Worm (Caenorhabditis elegans): ENCODE data around the gene T05C1.5.

Gene T05C1.5

ce11 chrII:4453051-4453450 is 37.6 kb downstream of the T05C1.5 start, which contains the start of gene twk-2:
Gene twk-2, minus strand, starts transcription at chrII:4453151.
- TF ChIP-seq hlh-6 (tag; optimal IDR thresholded peaks at IDR 0.05) (no peak), syd-9 (tag; optimal IDR thresholded peaks at IDR 0.05) (no peak), ahr-1 (tag; optimal IDR thresholded peaks at IDR 0.05) (no peak), ceh-24 (tag; optimal IDR thresholded peaks at IDR 0.05) (no peak), che-1 (tag; optimal IDR thresholded peaks at IDR 0.05) (no peak), ceh-31 (tag; optimal IDR thresholded peaks at IDR 0.05) (no peak), ama-1 (optimal IDR thresholded peaks at IDR 0.05) (no peak), dve-1 (tag; optimal IDR thresholded peaks at IDR 0.05) (no peak), ceh-18 (tag; optimal IDR thresholded peaks at IDR 0.05) (no peak), zip-5 (tag; optimal IDR thresholded peaks at IDR 0.05) (no peak), ztf-16 (tag; optimal IDR thresholded peaks at IDR 0.05) (no peak), hlh-15 (tag; optimal IDR thresholded peaks at IDR 0.05) (no peak)

ce11 chrII:4444811-4445210 is 45.8 kb downstream of the T05C1.5 start:
- TF ChIP-seq lin-11 (tag; optimal IDR thresholded peaks at IDR 0.05) (no peak), ceh-19 (GFP tag; optimal IDR thresholded peaks at IDR 0.05) (no peak), pax-1 (tag; optimal IDR thresholded peaks at IDR 0.05) (no peak)

- TF ChIP-seq hlh-13 (GFP tag; optimal IDR thresholded peaks at IDR 0.05) (no peak), nfya-1 (tag; optimal IDR thresholded peaks at IDR 0.05) (peak; percentile 81)
Measured at ce11 chrII:4441278-4441677, 49.4 kb downstream of the T05C1.5 start.

Measured in whole organism, late embryonic.